Worm (Caenorhabditis elegans) whole organism, late embryonic: Measurements from ENCODE around the gene vhp-1.

Experiments used
- C08G9.2 ChIP-seq: sonication (generic microtip); optimal IDR thresholded peaks from 2 replicates; lab custom pipeline; 2016; ENCODE audit warnings: mild to moderate bottlenecking, missing genetic modification characterization, moderate library complexity, missing compliant biosample characterization
- K09A11.1 ChIP-seq: sonication (generic microtip); optimal IDR thresholded peaks from 2 replicates; lab custom pipeline; 2017; ENCODE audit warnings: antibody characterized with exemption, mild to moderate bottlenecking, missing genetic modification characterization, missing compliant biosample characterization; ENCODE audit not compliant: insufficient read depth
- T23F11.4 ChIP-seq: fragments of 200-800 bp; sonication (Bioruptor generic); optimal IDR thresholded peaks from 2 replicates; lab custom pipeline; 2018; ENCODE audit warnings: mild to moderate bottlenecking, missing genetic modification characterization, missing compliant biosample characterization
- Y22D7AL.16 ChIP-seq: sonication (generic microtip); optimal IDR thresholded peaks from 2 replicates; lab custom pipeline; 2016; ENCODE audit warnings: missing genetic modification characterization, missing compliant biosample characterization
- ceh-18 ChIP-seq: sonication (generic microtip); optimal IDR thresholded peaks from 2 replicates; lab custom pipeline; 2016; ENCODE audit warnings: missing genetic modification characterization, missing compliant biosample characterization
- ceh-19 ChIP-seq: fragments of 200-800 bp; sonication (Bioruptor generic); optimal IDR thresholded peaks from 2 replicates; lab custom pipeline; 2018; ENCODE audit warnings: mild to moderate bottlenecking, missing genetic modification characterization, missing compliant biosample characterization
- ceh-2 ChIP-seq: sonication (generic microtip); optimal IDR thresholded peaks from 2 replicates; lab custom pipeline; 2016; ENCODE audit warnings: missing genotype, missing genetic modification characterization, missing compliant biosample characterization
- ceh-22 ChIP-seq: sonication (generic microtip); optimal IDR thresholded peaks from 2 replicates; lab custom pipeline; 2017; ENCODE audit warnings: missing biosample characterization, missing genetic modification characterization
- ceh-24 ChIP-seq: sonication (generic microtip); optimal IDR thresholded peaks from 2 replicates; lab custom pipeline; 2016; ENCODE audit warnings: mild to moderate bottlenecking, missing genetic modification characterization, missing compliant biosample characterization
- ceh-30 ChIP-seq: fragments of 150-350 bp; optimal IDR thresholded peaks from 2 replicates; lab custom pipeline; 2014; ENCODE audit warnings: missing biosample characterization, missing genetic modification characterization
- ceh-45 ChIP-seq: fragments of 200-800 bp; sonication (Bioruptor generic); IDR thresholded peaks from 2 replicates; pipeline ENCODE4 v1.3.6; 2022; ENCODE audit warnings: missing genetic modification reagents, missing genetic modification characterization, missing compliant biosample characterization
- ceh-48 ChIP-seq: sonication (generic microtip); optimal IDR thresholded peaks from 2 replicates; lab custom pipeline; 2016; ENCODE audit warnings: missing genetic modification characterization, inconsistent platforms, missing compliant biosample characterization
- ceh-6 ChIP-seq: fragments of 200-800 bp; sonication (Bioruptor generic); optimal IDR thresholded peaks from 2 replicates; lab custom pipeline; 2018; ENCODE audit warnings: mild to moderate bottlenecking, missing genetic modification characterization, missing compliant biosample characterization
- ceh-9 ChIP-seq: sonication (generic microtip); optimal IDR thresholded peaks from 2 replicates; lab custom pipeline; 2016; ENCODE audit warnings: mild to moderate bottlenecking, missing genetic modification characterization, inconsistent platforms, missing compliant biosample characterization
- che-1 ChIP-seq: sonication (generic microtip); optimal IDR thresholded peaks from 2 replicates; lab custom pipeline; 2016; ENCODE audit warnings: mild to moderate bottlenecking, missing genetic modification characterization, missing compliant biosample characterization
- dve-1 ChIP-seq: sonication (generic microtip); optimal IDR thresholded peaks from 2 replicates; lab custom pipeline; 2017; ENCODE audit warnings: antibody characterized with exemption, mild to moderate bottlenecking, missing genetic modification characterization, missing compliant biosample characterization
- elt-4 ChIP-seq: sonication (generic microtip); optimal IDR thresholded peaks from 2 replicates; lab custom pipeline; 2016; ENCODE audit warnings: missing genetic modification characterization, missing compliant biosample characterization
- eyg-1 ChIP-seq: sonication (generic microtip); optimal IDR thresholded peaks from 2 replicates; lab custom pipeline; 2016; ENCODE audit warnings: missing genotype, missing genetic modification characterization, missing compliant biosample characterization
- fax-1 ChIP-seq: sonication (generic microtip); optimal IDR thresholded peaks from 2 replicates; lab custom pipeline; 2016; ENCODE audit warnings: missing genotype, missing genetic modification characterization, missing compliant biosample characterization
- fkh-10 ChIP-seq: fragments of 150-350 bp; optimal IDR thresholded peaks from 2 replicates; lab custom pipeline; 2014; ENCODE audit warnings: missing biosample characterization, missing genetic modification reagents, missing genetic modification characterization
- fkh-6 ChIP-seq: sonication (generic microtip); optimal IDR thresholded peaks from 2 replicates; lab custom pipeline; 2016; ENCODE audit warnings: missing genetic modification characterization, missing compliant biosample characterization
- gmeb-2 ChIP-seq: sonication (generic microtip); optimal IDR thresholded peaks from 2 replicates; lab custom pipeline; 2016; ENCODE audit warnings: missing genetic modification characterization, inconsistent platforms, missing compliant biosample characterization
- hlh-13 ChIP-seq: fragments of 200-800 bp; sonication (Bioruptor generic); optimal IDR thresholded peaks from 2 replicates; lab custom pipeline; 2018; ENCODE audit warnings: mild to moderate bottlenecking, missing genetic modification characterization, missing compliant biosample characterization
- hlh-15 ChIP-seq: sonication (generic microtip); optimal IDR thresholded peaks from 2 replicates; lab custom pipeline; 2016; ENCODE audit warnings: missing genetic modification characterization, missing compliant biosample characterization
- hlh-6 ChIP-seq: sonication (generic microtip); optimal IDR thresholded peaks from 2 replicates; lab custom pipeline; 2016; ENCODE audit warnings: missing genotype, missing genetic modification characterization, missing compliant biosample characterization
- hlh-8 ChIP-seq: sonication (generic microtip); optimal IDR thresholded peaks from 2 replicates; lab custom pipeline; 2016; ENCODE audit warnings: missing genotype, missing genetic modification characterization, missing compliant biosample characterization
- lin-11 ChIP-seq: fragments of 200-800 bp; sonication (Bioruptor generic); optimal IDR thresholded peaks from 2 replicates; lab custom pipeline; 2018; ENCODE audit warnings: mild to moderate bottlenecking, missing genetic modification characterization, missing compliant biosample characterization
- madf-2 ChIP-seq: sonication (generic microtip); optimal IDR thresholded peaks from 2 replicates; lab custom pipeline; 2017; ENCODE audit warnings: missing genetic modification characterization, missing compliant biosample characterization
- nfya-1 ChIP-seq: sonication (generic microtip); optimal IDR thresholded peaks from 2 replicates; lab custom pipeline; 2017; ENCODE audit warnings: missing genetic modification characterization, mild to moderate bottlenecking, missing compliant biosample characterization, antibody characterized with exemption, moderate library complexity
- nhr-11 ChIP-seq: fragments of 150-350 bp; optimal IDR thresholded peaks from 2 replicates; lab custom pipeline; 2014; ENCODE audit warnings: missing biosample characterization, missing genetic modification characterization
- nhr-232 ChIP-seq: sonication (generic microtip); optimal IDR thresholded peaks from 2 replicates; lab custom pipeline; 2016; ENCODE audit warnings: missing genetic modification characterization, missing compliant biosample characterization
- odd-2 ChIP-seq: sonication (generic microtip); optimal IDR thresholded peaks from 2 replicates; lab custom pipeline; 2017; ENCODE audit warnings: antibody characterized with exemption, mild to moderate bottlenecking, missing genetic modification characterization, missing compliant biosample characterization
- pag-3 ChIP-seq: sonication (generic microtip); optimal IDR thresholded peaks from 2 replicates; lab custom pipeline; 2016; ENCODE audit warnings: missing compliant biosample characterization, missing genetic modification characterization, borderline replicate concordance
- pha-2 ChIP-seq: sonication (generic microtip); optimal IDR thresholded peaks from 2 replicates; lab custom pipeline; 2017; ENCODE audit warnings: mild to moderate bottlenecking, missing genetic modification characterization, missing compliant biosample characterization
- pha-4 ChIP-seq: fragments of 150-350 bp; optimal IDR thresholded peaks from 2 replicates; lab custom pipeline; 2018; ENCODE audit warnings: missing biosample characterization, missing genetic modification reagents, missing genetic modification characterization
- pros-1 ChIP-seq: fragments of 150-350 bp; optimal IDR thresholded peaks from 2 replicates; lab custom pipeline; 2014; ENCODE audit warnings: missing biosample characterization, missing genetic modification reagents, missing genetic modification characterization
- ref-2 ChIP-seq: sonication (generic microtip); optimal IDR thresholded peaks from 2 replicates; lab custom pipeline; 2016; ENCODE audit warnings: missing genetic modification characterization, missing compliant biosample characterization
- sdc-2 ChIP-seq: sonication (generic microtip); optimal IDR thresholded peaks from 2 replicates; lab custom pipeline; 2016; ENCODE audit warnings: missing genotype, missing genetic modification characterization, missing compliant biosample characterization
- sox-2 ChIP-seq: fragments of 200-800 bp; sonication (Bioruptor generic); IDR thresholded peaks from 2 replicates; pipeline ENCODE4 v1.3.6; 2022; ENCODE audit warnings: missing genetic modification reagents, missing genetic modification characterization, missing compliant biosample characterization
- sox-4 ChIP-seq: sonication (generic microtip); optimal IDR thresholded peaks from 2 replicates; lab custom pipeline; 2017; ENCODE audit warnings: mild to moderate bottlenecking, missing genetic modification characterization, inconsistent platforms, missing compliant biosample characterization
- tbx-2 ChIP-seq: sonication (generic microtip); optimal IDR thresholded peaks from 2 replicates; lab custom pipeline; 2016; ENCODE audit warnings: missing genetic modification characterization, missing compliant biosample characterization
- tbx-7 ChIP-seq: sonication (generic microtip); optimal IDR thresholded peaks from 2 replicates; lab custom pipeline; 2016; ENCODE audit warnings: missing genotype, missing genetic modification characterization, missing compliant biosample characterization
- ttx-3 ChIP-seq: sonication (generic microtip); optimal IDR thresholded peaks from 2 replicates; lab custom pipeline; 2016; ENCODE audit warnings: missing genetic modification reagents, missing genetic modification characterization, missing compliant biosample characterization
- unc-3 ChIP-seq, 2 experiments: fragments of 200-800 bp in 1 of 2; sonication (Bioruptor generic) in 1 of 2; sonication (generic microtip) in 1 of 2; conservative IDR thresholded peaks in 1 of 2; optimal IDR thresholded peaks in 1 of 2; 2 replicates each; pipeline versions ENCODE4 v1.3.6 to Lab custom; 2016 to 2022; ENCODE audit warnings: missing compliant biosample characterization in 2 of 2, missing genetic modification characterization in 2 of 2, missing genetic modification reagents in 1 of 2
- unc-86 ChIP-seq: sonication (generic microtip); optimal IDR thresholded peaks from 2 replicates; lab custom pipeline; 2016; ENCODE audit warnings: missing genetic modification characterization, missing compliant biosample characterization
- zip-5 ChIP-seq: sonication (generic microtip); optimal IDR thresholded peaks from 2 replicates; lab custom pipeline; 2016; ENCODE audit warnings: missing genetic modification characterization, missing compliant biosample characterization

The vhp-1 gene

ce11 chrII:5282740-5283281 lies 40.3 kb upstream of the vhp-1 start:
- TF ChIP-seq ref-2 (tag; lab: Kevin White, UChicago) (no peak), ceh-18 (tag; lab: Kevin White, UChicago) (no peak), T23F11.4 (GFP tag; lab: Kevin White, UChicago) (no peak), nhr-232 (no peak), sox-4 (tag; lab: Kevin White, UChicago) (no peak), pha-2 (tag; lab: Kevin White, UChicago) (no peak), ceh-19 (GFP tag; lab: Kevin White, UChicago) (no peak), hlh-13 (no peak), hlh-6 (no peak), unc-86 (no peak), odd-2 (no peak), sdc-2 (tag; lab: Kevin White, UChicago) (no peak), ceh-48 (tag; lab: Kevin White, UChicago) (no peak), unc-3 (GFP tag; conservative IDR thresholded peaks at IDR 0.05; lab: Robert Waterston, UW) (no peak), unc-3 (tag; optimal IDR thresholded peaks at IDR 0.05; lab: Kevin White, UChicago) (no peak), zip-5 (tag; lab: Kevin White, UChicago) (no peak), tbx-7 (tag; lab: Kevin White, UChicago) (no peak), ceh-2 (tag; lab: Kevin White, UChicago) (no peak), hlh-15 (no peak)

ce11 chrII:5285029-5285428 lies 38.0 kb upstream of the vhp-1 start, which contains the start of gene gur-5:
Gene gur-5, plus strand, starts transcription at chrII:5285329.
- TF ChIP-seq C08G9.2 (no peak), fax-1 (tag; lab: Kevin White, UChicago) (no peak), madf-2 (no peak), che-1 (tag; lab: Kevin White, UChicago) (no peak), tbx-2 (tag; lab: Kevin White, UChicago) (no peak), pha-4 (tag; lab: Kevin White, UChicago) (no peak), lin-11 (no peak), Y22D7AL.16 (no peak), hlh-8 (tag; lab: Kevin White, UChicago) (no peak), ceh-24 (tag; lab: Kevin White, UChicago) (no peak), tbx-7 (tag; lab: Kevin White, UChicago) (no peak), pha-2 (tag; lab: Kevin White, UChicago) (no peak), elt-4 (no peak), gmeb-2 (tag; lab: Kevin White, UChicago) (no peak)
- TF ChIP-seq, all 69 proteins: peak for 0

ce11 chrII:5289142-5289541 lies 33.9 kb upstream of the vhp-1 start, which contains the start of gene ZK622.5:
Gene ZK622.5, plus strand, starts transcription at chrII:5289442.
- TF ChIP-seq ceh-22 (tag; lab: Kevin White, UChicago) (no peak), madf-2 (no peak), fkh-10 (GFP tag; lab: Kevin White, UChicago) (no peak), pros-1 (tag; lab: Kevin White, UChicago) (no peak)
- TF ChIP-seq, all 69 proteins: peak for 0

DNA sequence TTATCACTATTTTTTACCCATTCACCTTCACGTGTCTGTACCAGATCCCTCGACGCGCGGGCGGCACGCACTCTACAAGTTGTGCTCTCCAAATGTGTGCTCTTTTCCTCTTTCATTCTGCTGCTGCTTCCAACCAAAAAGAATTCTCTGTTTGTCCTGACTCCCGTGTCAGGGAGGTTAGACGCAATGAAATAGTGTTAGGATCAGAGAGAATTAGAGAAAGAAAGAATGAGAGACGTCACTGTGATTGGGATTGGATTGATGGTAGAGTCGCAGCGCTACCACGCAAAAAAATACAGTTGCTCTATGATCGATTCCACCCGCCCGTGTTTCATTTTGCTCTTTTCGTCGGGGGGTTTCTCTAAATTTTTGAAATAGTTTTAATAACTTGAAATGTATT lies 32.0 kb upstream of the vhp-1 start:
- TF ChIP-seq fkh-6 (tag; lab: Kevin White, UChicago) (no peak), nhr-232 (no peak), ceh-19 (GFP tag; lab: Kevin White, UChicago) (no peak), eyg-1 (tag; lab: Kevin White, UChicago) (no peak), ceh-6 (GFP tag; lab: Kevin White, UChicago) (no peak), ceh-9 (tag; lab: Kevin White, UChicago) (no peak), pag-3 (no peak), nhr-11 (tag; lab: Kevin White, UChicago) (no peak), ttx-3 (tag; lab: Kevin White, UChicago) (no peak), dve-1 (tag; lab: Kevin White, UChicago) (no peak), elt-4 (no peak), ceh-45 (GFP tag; lab: Robert Waterston, UW) (no peak), ceh-30 (tag; lab: Kevin White, UChicago) (no peak), sox-2 (GFP tag; lab: Robert Waterston, UW) (no peak), nfya-1 (tag; lab: Kevin White, UChicago) (no peak), K09A11.1 (tag; lab: Kevin White, UChicago) (no peak)
